Worm (Caenorhabditis elegans) whole organism, late embryonic: ENCODE measurements around the gene smcr-8.

Experiments
- C08G9.2 ChIP-seq: sonication (generic microtip); optimal IDR thresholded peaks from 2 replicates; lab custom pipeline; 2016; ENCODE audit warnings: mild to moderate bottlenecking, missing genetic modification characterization, moderate library complexity, missing compliant biosample characterization
- C38D4.7 ChIP-seq: fragments of 200-800 bp; sonication (Bioruptor generic); optimal IDR thresholded peaks from 2 replicates; lab custom pipeline; 2018; ENCODE audit warnings: mild to moderate bottlenecking, missing genetic modification characterization, moderate library complexity, missing compliant biosample characterization
- K02D7.2 ChIP-seq: sonication (generic microtip); optimal IDR thresholded peaks from 2 replicates; lab custom pipeline; 2017; ENCODE audit warnings: mild to moderate bottlenecking, missing genetic modification characterization, missing compliant biosample characterization
- T23F11.4 ChIP-seq: fragments of 200-800 bp; sonication (Bioruptor generic); optimal IDR thresholded peaks from 2 replicates; lab custom pipeline; 2018; ENCODE audit warnings: mild to moderate bottlenecking, missing genetic modification characterization, missing compliant biosample characterization
- Y22D7AL.16 ChIP-seq: sonication (generic microtip); optimal IDR thresholded peaks from 2 replicates; lab custom pipeline; 2016; ENCODE audit warnings: missing genetic modification characterization, missing compliant biosample characterization
- ceh-14 ChIP-seq: sonication (generic microtip); optimal IDR thresholded peaks from 2 replicates; lab custom pipeline; 2016; ENCODE audit warnings: missing genotype, missing genetic modification characterization, missing compliant biosample characterization
- ceh-18 ChIP-seq: sonication (generic microtip); optimal IDR thresholded peaks from 2 replicates; lab custom pipeline; 2016; ENCODE audit warnings: missing genetic modification characterization, missing compliant biosample characterization
- ceh-2 ChIP-seq: sonication (generic microtip); optimal IDR thresholded peaks from 2 replicates; lab custom pipeline; 2016; ENCODE audit warnings: missing genotype, missing genetic modification characterization, missing compliant biosample characterization
- ceh-22 ChIP-seq: sonication (generic microtip); optimal IDR thresholded peaks from 2 replicates; lab custom pipeline; 2017; ENCODE audit warnings: missing biosample characterization, missing genetic modification characterization
- ceh-6 ChIP-seq: fragments of 200-800 bp; sonication (Bioruptor generic); optimal IDR thresholded peaks from 2 replicates; lab custom pipeline; 2018; ENCODE audit warnings: mild to moderate bottlenecking, missing genetic modification characterization, missing compliant biosample characterization
- ceh-9 ChIP-seq: sonication (generic microtip); optimal IDR thresholded peaks from 2 replicates; lab custom pipeline; 2016; ENCODE audit warnings: mild to moderate bottlenecking, missing genetic modification characterization, inconsistent platforms, missing compliant biosample characterization
- che-1 ChIP-seq: sonication (generic microtip); optimal IDR thresholded peaks from 2 replicates; lab custom pipeline; 2016; ENCODE audit warnings: mild to moderate bottlenecking, missing genetic modification characterization, missing compliant biosample characterization
- dve-1 ChIP-seq: sonication (generic microtip); optimal IDR thresholded peaks from 2 replicates; lab custom pipeline; 2017; ENCODE audit warnings: antibody characterized with exemption, mild to moderate bottlenecking, missing genetic modification characterization, missing compliant biosample characterization
- elt-4 ChIP-seq: sonication (generic microtip); optimal IDR thresholded peaks from 2 replicates; lab custom pipeline; 2016; ENCODE audit warnings: missing genetic modification characterization, missing compliant biosample characterization
- ets-4 ChIP-seq: sonication (generic microtip); optimal IDR thresholded peaks from 2 replicates; lab custom pipeline; 2016; ENCODE audit warnings: missing genetic modification characterization, missing compliant biosample characterization
- eyg-1 ChIP-seq: sonication (generic microtip); optimal IDR thresholded peaks from 2 replicates; lab custom pipeline; 2016; ENCODE audit warnings: missing genotype, missing genetic modification characterization, missing compliant biosample characterization
- fkh-10 ChIP-seq: fragments of 150-350 bp; optimal IDR thresholded peaks from 2 replicates; lab custom pipeline; 2014; ENCODE audit warnings: missing biosample characterization, missing genetic modification reagents, missing genetic modification characterization
- gmeb-2 ChIP-seq: sonication (generic microtip); optimal IDR thresholded peaks from 2 replicates; lab custom pipeline; 2016; ENCODE audit warnings: missing genetic modification characterization, inconsistent platforms, missing compliant biosample characterization
- hlh-13 ChIP-seq: fragments of 200-800 bp; sonication (Bioruptor generic); optimal IDR thresholded peaks from 2 replicates; lab custom pipeline; 2018; ENCODE audit warnings: mild to moderate bottlenecking, missing genetic modification characterization, missing compliant biosample characterization
- hlh-30 ChIP-seq: sonication (generic microtip); optimal IDR thresholded peaks from 2 replicates; lab custom pipeline; 2017; ENCODE audit warnings: antibody characterized with exemption, missing genetic modification characterization, missing compliant biosample characterization; ENCODE audit not compliant: insufficient read depth
- hlh-6 ChIP-seq: sonication (generic microtip); optimal IDR thresholded peaks from 2 replicates; lab custom pipeline; 2016; ENCODE audit warnings: missing genotype, missing genetic modification characterization, missing compliant biosample characterization
- hlh-8 ChIP-seq: sonication (generic microtip); optimal IDR thresholded peaks from 2 replicates; lab custom pipeline; 2016; ENCODE audit warnings: missing genotype, missing genetic modification characterization, missing compliant biosample characterization
- lin-11 ChIP-seq: fragments of 200-800 bp; sonication (Bioruptor generic); optimal IDR thresholded peaks from 2 replicates; lab custom pipeline; 2018; ENCODE audit warnings: mild to moderate bottlenecking, missing genetic modification characterization, missing compliant biosample characterization
- madf-2 ChIP-seq: sonication (generic microtip); optimal IDR thresholded peaks from 2 replicates; lab custom pipeline; 2017; ENCODE audit warnings: missing genetic modification characterization, missing compliant biosample characterization
- mec-3 ChIP-seq: sonication (generic microtip); optimal IDR thresholded peaks from 2 replicates; lab custom pipeline; 2016; ENCODE audit warnings: borderline replicate concordance, missing genetic modification characterization, missing compliant biosample characterization
- pqm-1 ChIP-seq: sonication (generic microtip); optimal IDR thresholded peaks from 2 replicates; lab custom pipeline; 2016; ENCODE audit warnings: missing genetic modification characterization, missing compliant biosample characterization
- rnt-1 ChIP-seq: sonication (generic microtip); optimal IDR thresholded peaks from 2 replicates; lab custom pipeline; 2016; ENCODE audit warnings: missing genetic modification characterization, missing compliant biosample characterization
- sdc-2 ChIP-seq: sonication (generic microtip); optimal IDR thresholded peaks from 2 replicates; lab custom pipeline; 2016; ENCODE audit warnings: missing genotype, missing genetic modification characterization, missing compliant biosample characterization
- sox-2 ChIP-seq: fragments of 200-800 bp; sonication (Bioruptor generic); IDR thresholded peaks from 2 replicates; pipeline ENCODE4 v1.3.6; 2022; ENCODE audit warnings: missing genetic modification reagents, missing genetic modification characterization, missing compliant biosample characterization
- sox-4 ChIP-seq: sonication (generic microtip); optimal IDR thresholded peaks from 2 replicates; lab custom pipeline; 2017; ENCODE audit warnings: mild to moderate bottlenecking, missing genetic modification characterization, inconsistent platforms, missing compliant biosample characterization
- syd-9 ChIP-seq: sonication (generic microtip); optimal IDR thresholded peaks from 2 replicates; lab custom pipeline; 2016; ENCODE audit warnings: mild to moderate bottlenecking, missing genetic modification characterization, moderate library complexity, missing compliant biosample characterization
- tbx-7 ChIP-seq: sonication (generic microtip); optimal IDR thresholded peaks from 2 replicates; lab custom pipeline; 2016; ENCODE audit warnings: missing genotype, missing genetic modification characterization, missing compliant biosample characterization
- ttx-3 ChIP-seq: sonication (generic microtip); optimal IDR thresholded peaks from 2 replicates; lab custom pipeline; 2016; ENCODE audit warnings: missing genetic modification reagents, missing genetic modification characterization, missing compliant biosample characterization
- unc-86 ChIP-seq: sonication (generic microtip); optimal IDR thresholded peaks from 2 replicates; lab custom pipeline; 2016; ENCODE audit warnings: missing genetic modification characterization, missing compliant biosample characterization
- zip-5 ChIP-seq: sonication (generic microtip); optimal IDR thresholded peaks from 2 replicates; lab custom pipeline; 2016; ENCODE audit warnings: missing genetic modification characterization, missing compliant biosample characterization
- ztf-16 ChIP-seq: sonication (generic microtip); optimal IDR thresholded peaks from 2 replicates; lab custom pipeline; 2017; ENCODE audit warnings: missing genetic modification characterization, missing compliant biosample characterization

smcr-8 gene

DNA sequence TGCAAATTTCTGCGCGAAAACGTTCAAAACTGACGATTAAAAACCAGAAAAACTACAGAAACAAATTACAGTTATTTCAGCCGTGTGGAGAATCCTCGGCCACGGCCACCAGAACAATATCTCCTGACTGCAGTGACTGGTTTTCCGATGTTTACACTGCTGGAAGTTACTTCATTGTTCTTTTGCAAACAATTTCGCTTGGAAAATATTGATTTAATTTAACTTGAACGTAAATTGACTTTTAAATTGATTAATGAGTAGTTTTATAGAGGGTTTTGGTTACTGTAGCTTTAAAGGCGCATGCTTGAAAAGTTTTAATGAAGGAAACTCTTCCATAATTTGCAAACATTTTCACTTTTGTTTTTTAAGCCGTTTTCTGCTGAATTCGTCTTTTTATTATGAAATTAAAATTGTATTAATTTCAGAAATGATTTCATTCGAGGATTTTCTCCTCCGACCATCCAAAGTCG, at the start of gene smcr-8:
Gene smcr-8 (plus strand): TSS at position 420 of the 470 bp plus-strand sequence.
- no peak for TF ChIP-seq K02D7.2
- TF ChIP-seq hlh-30 (tag; lab: Kevin White, UChicago), result no peak
- TF ChIP-seq elt-4 (tag; lab: Kevin White, UChicago), result no peak
- TF ChIP-seq syd-9 (tag; lab: Kevin White, UChicago), result no peak
- TF ChIP-seq ets-4 (tag; lab: Kevin White, UChicago), result peak; percentile 73
- TF ChIP-seq hlh-8 (tag; lab: Kevin White, UChicago), result no peak
- peak; percentile 24 for TF ChIP-seq ceh-2
- TF ChIP-seq ceh-18 (tag; lab: Kevin White, UChicago), result no peak

DNA sequence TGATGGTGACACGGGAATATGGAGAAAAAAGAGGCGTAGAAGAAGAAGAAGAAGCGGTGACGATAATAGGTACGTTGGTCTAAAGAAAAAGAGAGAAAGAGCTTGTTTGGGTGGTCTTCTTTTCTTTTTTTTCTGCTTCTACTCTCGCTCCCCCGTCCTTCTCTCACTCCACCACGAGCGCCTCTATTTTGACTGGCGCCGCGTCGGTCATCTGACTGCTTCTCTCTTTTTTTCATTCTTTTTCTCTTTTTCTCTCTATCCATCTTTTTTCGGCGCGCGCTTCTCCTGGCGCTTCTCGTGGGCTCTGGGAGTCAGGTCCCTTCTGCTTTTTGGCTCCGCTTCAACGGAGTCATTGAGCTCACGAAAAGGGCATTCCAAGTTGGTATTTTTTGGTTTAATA, 48.8 kb upstream of the smcr-8 start:
- no peak for TF ChIP-seq C38D4.7 (GFP tag; lab: Kevin White, UChicago)
- no peak for TF ChIP-seq ztf-16
- no peak for TF ChIP-seq tbx-7 (tag; lab: Kevin White, UChicago)
- TF ChIP-seq eyg-1 (tag; lab: Kevin White, UChicago), result no peak
- TF ChIP-seq ceh-14 (tag; lab: Kevin White, UChicago), result no peak
- TF ChIP-seq che-1 (tag; lab: Kevin White, UChicago), result no peak
- TF ChIP-seq fkh-10, result no peak
- TF ChIP-seq madf-2 (tag; lab: Kevin White, UChicago), result no peak
- TF ChIP-seq dve-1 (tag; lab: Kevin White, UChicago), result no peak
- no peak for TF ChIP-seq gmeb-2 (tag; lab: Kevin White, UChicago)
- no peak for TF ChIP-seq mec-3 (tag; lab: Kevin White, UChicago)
- no peak for TF ChIP-seq unc-86

ce11 chrIII:4951210-4951609, 48.0 kb upstream of the smcr-8 start:
- TF ChIP-seq sox-4 (tag; lab: Kevin White, UChicago) (no peak), elt-4 (tag; lab: Kevin White, UChicago) (peak; percentile 20), rnt-1 (tag; lab: Kevin White, UChicago) (no peak)
- TF ChIP-seq, all 69 proteins: peak for 1

DNA sequence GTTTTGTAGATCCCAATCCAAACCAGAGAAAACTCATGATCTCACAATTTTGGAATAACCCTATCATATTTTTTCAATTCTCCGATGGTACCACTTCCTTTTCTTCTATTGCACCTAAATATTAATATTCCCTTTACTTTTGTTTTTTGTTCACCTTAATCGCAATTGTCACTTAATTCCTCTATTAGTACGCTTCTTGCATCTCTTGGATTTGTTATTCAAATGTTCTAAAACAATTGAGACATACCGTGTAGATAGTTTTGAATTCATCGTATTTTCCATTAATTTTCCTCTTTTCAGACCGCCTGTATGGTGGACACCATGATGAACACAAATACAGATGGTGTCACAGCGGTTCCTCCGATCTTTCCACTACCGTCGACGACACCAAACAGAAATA, 47.4 kb upstream of the smcr-8 start, which contains the start of gene flh-2:
Gene flh-2 (plus strand): TSS at position 301 of the 400 bp plus-strand sequence.
- TF ChIP-seq elt-4 (tag; lab: Kevin White, UChicago) (no peak), ceh-6 (GFP tag; lab: Kevin White, UChicago) (no peak), hlh-13 (GFP tag; lab: Kevin White, UChicago) (no peak), sox-2 (GFP tag; lab: Robert Waterston, UW) (no peak), ceh-9 (tag; lab: Kevin White, UChicago) (no peak), Y22D7AL.16 (tag; lab: Kevin White, UChicago) (no peak), ttx-3 (tag; lab: Kevin White, UChicago) (no peak), zip-5 (tag; lab: Kevin White, UChicago) (no peak), hlh-30 (tag; lab: Kevin White, UChicago) (no peak), T23F11.4 (GFP tag; lab: Kevin White, UChicago) (no peak), C08G9.2 (tag; lab: Kevin White, UChicago) (no peak), sdc-2 (tag; lab: Kevin White, UChicago) (no peak), lin-11 (tag; lab: Kevin White, UChicago) (no peak), pqm-1 (tag; lab: Kevin White, UChicago) (no peak), ceh-22 (tag; lab: Kevin White, UChicago) (no peak), hlh-6 (tag; lab: Kevin White, UChicago) (no peak), dve-1 (tag; lab: Kevin White, UChicago) (no peak)
- TF ChIP-seq, all 69 proteins: peak for 0
